Worm (Caenorhabditis elegans) whole organism, early embryonic: Measurements from ENCODE around the gene C01F1.6.

Experiments
- B0310.2 ChIP-seq: sonication (generic microtip); optimal IDR thresholded peaks from 2 replicates; lab custom pipeline; 2016; ENCODE audit warnings: mild to moderate bottlenecking, missing genetic modification characterization, missing compliant biosample characterization
- ama-1 ChIP-seq: fragments of 150-350 bp; optimal IDR thresholded peaks from 2 replicates; lab custom pipeline; 2014
- ceh-36 ChIP-seq: sonication (generic microtip); optimal IDR thresholded peaks from 2 replicates; lab custom pipeline; 2016; ENCODE audit warnings: missing genetic modification characterization, inconsistent platforms, missing compliant biosample characterization
- flt-1 ChIP-seq: fragments of 200-800 bp; sonication (Bioruptor generic); IDR thresholded peaks from 2 replicates; pipeline ENCODE4 v1.3.6; 2022; ENCODE audit warnings: missing genetic modification characterization, missing compliant biosample characterization
- hmg-4 ChIP-seq: fragments of 200-800 bp; sonication (Bioruptor generic); optimal IDR thresholded peaks from 2 replicates; lab custom pipeline; 2018; ENCODE audit warnings: mild to moderate bottlenecking, missing genetic modification characterization, missing compliant biosample characterization
- hnd-1 ChIP-seq: sonication (generic microtip); optimal IDR thresholded peaks from 2 replicates; lab custom pipeline; 2016; ENCODE audit warnings: missing genetic modification characterization, missing compliant biosample characterization
- pes-1 ChIP-seq: fragments of 200-800 bp; sonication (Bioruptor generic); IDR thresholded peaks from 2 replicates; pipeline ENCODE4 v1.3.6; 2022; ENCODE audit warnings: missing genetic modification reagents, missing genetic modification characterization, missing compliant biosample characterization
- sea-1 ChIP-seq: fragments of 200-800 bp; sonication (Bioruptor generic); conservative IDR thresholded peaks from 2 replicates; pipeline ENCODE4 v1.3.6; 2022; ENCODE audit warnings: missing genetic modification characterization, missing compliant biosample characterization
- tbx-11 ChIP-seq: fragments of 200-800 bp; sonication (Bioruptor generic); IDR thresholded peaks from 2 replicates; pipeline ENCODE4 v1.3.6; 2022; ENCODE audit warnings: missing genetic modification characterization, missing compliant biosample characterization
- tbx-37 ChIP-seq: fragments of 200-800 bp; sonication (Bioruptor generic); conservative IDR thresholded peaks from 2 replicates; pipeline ENCODE4 v1.3.6; 2022; ENCODE audit warnings: missing genetic modification reagents, missing genetic modification characterization, missing compliant biosample characterization

DNA sequence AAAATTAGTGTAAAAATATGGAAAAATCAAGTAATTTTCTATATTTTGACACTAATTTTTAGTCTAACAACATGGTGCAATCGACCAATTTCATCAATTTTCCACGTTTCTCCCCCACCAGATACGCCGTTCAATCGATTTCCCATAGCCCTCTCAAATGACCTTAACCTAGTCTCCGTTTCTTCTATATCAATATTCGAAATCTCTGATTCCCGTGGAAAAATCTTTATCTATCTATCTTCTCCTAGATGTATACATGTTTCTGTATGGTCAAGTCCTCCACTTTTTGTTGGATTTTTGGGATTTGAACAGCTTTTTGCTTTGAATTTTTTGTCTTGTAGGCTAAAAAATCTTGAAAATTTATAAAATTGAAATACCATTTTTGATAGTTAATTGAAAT lies 6.2 kb upstream of the C01F1.6 start:
- TF ChIP-seq ama-1 (lab: Kevin White, UChicago) (no peak), flt-1 (no peak), ceh-36 (tag; lab: Kevin White, UChicago) (no peak), pes-1 (GFP tag; lab: Robert Waterston, UW) (no peak), hmg-4 (GFP tag; lab: Kevin White, UChicago) (no peak), B0310.2 (no peak), hnd-1 (tag; lab: Kevin White, UChicago) (no peak), sea-1 (GFP tag; lab: Robert Waterston, UW) (no peak), tbx-11 (GFP tag; lab: Robert Waterston, UW) (no peak), tbx-37 (GFP tag; lab: Robert Waterston, UW) (no peak)
